Fruit fly (Drosophila melanogaster) whole organism, embryonic: Measurements from ENCODE around the gene CG9702.

ENCODE experiments used
- CG10431 ChIP-seq: fragments of 200-800 bp; sonication (Bioruptor generic); optimal IDR thresholded peaks from 3 replicates; lab custom pipeline; 2018; ENCODE audit warnings: missing biosample characterization, mild to moderate bottlenecking, missing genetic modification characterization
- CG10543 ChIP-seq: fragments of 200-800 bp; sonication (Bioruptor generic); optimal IDR thresholded peaks from 3 replicates; lab custom pipeline; 2017; ENCODE audit warnings: missing biosample characterization, mild to moderate bottlenecking, missing genetic modification characterization, moderate library complexity
- CG11723 ChIP-seq: fragments of 200-800 bp; sonication (Bioruptor generic); optimal IDR thresholded peaks from 2 replicates; lab custom pipeline; 2017; ENCODE audit warnings: missing biosample characterization, mild to moderate bottlenecking, missing genetic modification characterization
- CG14965 ChIP-seq: fragments of 200-800 bp; sonication (Bioruptor generic); optimal IDR thresholded peaks from 2 replicates; lab custom pipeline; 2016; ENCODE audit warnings: missing biosample characterization, missing genetic modification characterization, borderline replicate concordance
- CG15011 ChIP-seq: fragments of 200-800 bp; sonication (Bioruptor generic); optimal IDR thresholded peaks from 3 replicates; lab custom pipeline; 2018; ENCODE audit warnings: missing biosample characterization, mild to moderate bottlenecking, missing genetic modification characterization
- CG1529 ChIP-seq: fragments of 200-800 bp; sonication (Bioruptor generic); optimal IDR thresholded peaks from 3 replicates; lab custom pipeline; 2018; ENCODE audit warnings: missing biosample characterization, missing genetic modification characterization
- CG17361 ChIP-seq: fragments of 200-800 bp; sonication (Bioruptor generic); IDR thresholded peaks from 3 replicates; pipeline ENCODE4 v1.3.6; 2022; ENCODE audit warnings: missing biosample characterization, missing genetic modification characterization
- CG17385 ChIP-seq: fragments of 200-800 bp; sonication (Bioruptor generic); optimal IDR thresholded peaks from 3 replicates; lab custom pipeline; 2018; ENCODE audit warnings: missing biosample characterization, mild to moderate bottlenecking, missing genetic modification characterization
- CG17568 ChIP-seq: fragments of 200-800 bp; sonication (Bioruptor generic); optimal IDR thresholded peaks from 2 replicates; lab custom pipeline; 2018; ENCODE audit warnings: missing biosample characterization, mild to moderate bottlenecking, missing genetic modification characterization, moderate library complexity
- CG2120 ChIP-seq: fragments of 200-800 bp; sonication (Bioruptor generic); optimal IDR thresholded peaks from 3 replicates; lab custom pipeline; 2016; ENCODE audit warnings: missing biosample characterization, missing genetic modification characterization
- CG2202 ChIP-seq: fragments of 200-800 bp; sonication (Bioruptor generic); optimal IDR thresholded peaks from 2 replicates; lab custom pipeline; 2018; ENCODE audit warnings: missing biosample characterization, mild to moderate bottlenecking, missing genetic modification characterization
- CG2889 ChIP-seq: fragments of 200-800 bp; sonication (Bioruptor generic); IDR thresholded peaks from 3 replicates; pipeline ENCODE4 v1.3.6; 2022; ENCODE audit warnings: missing biosample characterization, missing genetic modification characterization
- CG33557 ChIP-seq: fragments of 200-800 bp; sonication (Bioruptor generic); optimal IDR thresholded peaks from 2 replicates; lab custom pipeline; 2019; ENCODE audit warnings: missing biosample characterization, mild to moderate bottlenecking, missing genetic modification characterization, moderate library complexity
- CG3407 ChIP-seq: fragments of 200-800 bp; sonication (Bioruptor generic); optimal IDR thresholded peaks from 2 replicates; lab custom pipeline; 2018; ENCODE audit warnings: missing biosample characterization, mild to moderate bottlenecking, missing genetic modification characterization
- CG6175 ChIP-seq: fragments of 200-800 bp; sonication (Bioruptor generic); IDR thresholded peaks from 3 replicates; pipeline ENCODE4 v1.3.6; 2022; ENCODE audit warnings: missing biosample characterization, missing genetic modification characterization
- CG6765 ChIP-seq: fragments of 200-800 bp; sonication (Bioruptor generic); optimal IDR thresholded peaks from 3 replicates; lab custom pipeline; 2017; ENCODE audit warnings: missing biosample characterization, mild to moderate bottlenecking, missing genetic modification characterization
- CG7556 ChIP-seq: fragments of 200-800 bp; sonication (Bioruptor generic); optimal IDR thresholded peaks from 2 replicates; lab custom pipeline; 2017; ENCODE audit warnings: missing biosample characterization, mild to moderate bottlenecking, missing genetic modification characterization
- CG7839 ChIP-seq: fragments of 200-800 bp; sonication (Bioruptor generic); optimal IDR thresholded peaks from 3 replicates; lab custom pipeline; 2018; ENCODE audit warnings: missing biosample characterization, mild to moderate bottlenecking, missing genetic modification characterization, moderate library complexity
- CG9609 ChIP-seq: fragments of 200-800 bp; sonication (Bioruptor generic); optimal IDR thresholded peaks from 3 replicates; lab custom pipeline; 2016; ENCODE audit warnings: missing biosample characterization, missing genetic modification characterization
- CkIIα-i1 ChIP-seq: fragments of 200-800 bp; sonication (Bioruptor generic); IDR thresholded peaks from 2 replicates; pipeline ENCODE4 v1.3.6; 2022; ENCODE audit warnings: missing biosample characterization, missing genetic modification characterization
- Deaf1 ChIP-seq: fragments of 200-800 bp; optimal IDR thresholded peaks from 3 replicates; lab custom pipeline; 2019; ENCODE audit warnings: missing biosample characterization, mild to moderate bottlenecking, missing genetic modification characterization, moderate library complexity
- Dll ChIP-seq: fragments of 200-800 bp; sonication (Bioruptor generic); IDR thresholded peaks from 4 replicates; pipeline ENCODE4 v1.3.6; 2022; ENCODE audit warnings: missing biosample characterization, missing genetic modification characterization; ENCODE audit not compliant: partially characterized antibody
- Dref ChIP-seq: fragments of 200-800 bp; sonication (Bioruptor generic); IDR thresholded peaks from 2 replicates; pipeline ENCODE4 v1.3.6; 2022; ENCODE audit warnings: missing biosample characterization, missing genetic modification characterization
- Fer2 ChIP-seq: fragments of 200-800 bp; sonication (Bioruptor generic); optimal IDR thresholded peaks from 2 replicates; lab custom pipeline; 2018; ENCODE audit warnings: missing biosample characterization, mild to moderate bottlenecking, missing genetic modification characterization, moderate library complexity
- Fer3 ChIP-seq: fragments of 200-800 bp; sonication (Bioruptor generic); optimal IDR thresholded peaks from 2 replicates; lab custom pipeline; 2018; ENCODE audit warnings: missing biosample characterization, mild to moderate bottlenecking, missing genetic modification characterization, moderate library complexity
- Lpt ChIP-seq: fragments of >200 bp; optimal IDR thresholded peaks from 2 replicates; lab custom pipeline; 2018; ENCODE audit warnings: missing biosample characterization, missing genetic modification characterization
- Mrtf ChIP-seq: fragments of 200-800 bp; sonication (Bioruptor generic); IDR thresholded peaks from 3 replicates; pipeline ENCODE4 v1.3.6; 2022; ENCODE audit warnings: missing biosample characterization, missing genetic modification characterization
- PHDP ChIP-seq: fragments of 200-800 bp; sonication (Bioruptor generic); optimal IDR thresholded peaks from 3 replicates; lab custom pipeline; 2018; ENCODE audit warnings: missing biosample characterization, mild to moderate bottlenecking, missing genetic modification characterization, moderate library complexity
- Ptx1 ChIP-seq: fragments of 200-800 bp; sonication (Bioruptor generic); IDR thresholded peaks from 2 replicates; pipeline ENCODE4 v1.3.6; 2022; ENCODE audit warnings: missing biosample characterization, missing genetic modification characterization
- Tbp ChIP-seq: fragments of >200 bp; optimal IDR thresholded peaks from 2 replicates; lab custom pipeline; 2018; ENCODE audit warnings: missing biosample characterization, missing genetic modification characterization
- ab ChIP-seq: fragments of 200-800 bp; sonication (Bioruptor generic); optimal IDR thresholded peaks from 2 replicates; lab custom pipeline; 2016; ENCODE audit warnings: missing biosample characterization, missing genetic modification characterization
- cas ChIP-seq: fragments of 200-800 bp; sonication (Bioruptor generic); IDR thresholded peaks from 2 replicates; pipeline ENCODE4 v1.3.6; 2022; ENCODE audit warnings: missing biosample characterization, missing genetic modification characterization
- cato ChIP-seq: fragments of 200-800 bp; sonication (Bioruptor generic); optimal IDR thresholded peaks from 2 replicates; lab custom pipeline; 2016; ENCODE audit warnings: missing biosample characterization, missing genetic modification characterization, borderline replicate concordance
- dm ChIP-seq: fragments of 200-800 bp; sonication (Bioruptor generic); optimal IDR thresholded peaks from 3 replicates; lab custom pipeline; 2016; ENCODE audit warnings: missing biosample characterization, missing genetic modification characterization
- ewg ChIP-seq: fragments of 200-800 bp; sonication (Bioruptor generic); optimal IDR thresholded peaks from 3 replicates; lab custom pipeline; 2017; ENCODE audit warnings: mild to moderate bottlenecking, missing biosample characterization, missing genetic modification reagents, missing genetic modification characterization
- fd96Cb ChIP-seq: fragments of 200-800 bp; sonication (Bioruptor generic); optimal IDR thresholded peaks from 2 replicates; lab custom pipeline; 2018; ENCODE audit warnings: missing biosample characterization, mild to moderate bottlenecking, missing genetic modification characterization, moderate library complexity
- gt ChIP-seq: fragments of 200-800 bp; sonication (Bioruptor generic); IDR thresholded peaks from 2 replicates; pipeline ENCODE4 v1.3.6; 2022; ENCODE audit warnings: missing biosample characterization, missing genetic modification characterization
- ind ChIP-seq: fragments of 200-800 bp; sonication (Bioruptor generic); optimal IDR thresholded peaks from 3 replicates; lab custom pipeline; 2016; ENCODE audit warnings: missing biosample characterization, missing genetic modification characterization
- jing ChIP-seq: fragments of 200-800 bp; sonication (Bioruptor generic); optimal IDR thresholded peaks from 2 replicates; lab custom pipeline; 2018; ENCODE audit warnings: missing biosample characterization, mild to moderate bottlenecking, missing genetic modification characterization
- klu ChIP-seq: fragments of 200-800 bp; sonication (Bioruptor generic); IDR thresholded peaks from 2 replicates; pipeline ENCODE4 v1.3.6; 2022; ENCODE audit warnings: missing biosample characterization, missing genetic modification characterization
- lilli ChIP-seq: fragments of 200-800 bp; sonication (Bioruptor generic); optimal IDR thresholded peaks from 3 replicates; lab custom pipeline; 2016; ENCODE audit warnings: missing biosample characterization, missing genetic modification characterization
- maf-S ChIP-seq: fragments of 200-800 bp; sonication (Bioruptor generic); optimal IDR thresholded peaks from 2 replicates; lab custom pipeline; 2016; ENCODE audit warnings: missing biosample characterization, missing genetic modification characterization
- pho ChIP-seq: fragments of 200-800 bp; sonication (Bioruptor generic); optimal IDR thresholded peaks from 2 replicates; lab custom pipeline; 2016; ENCODE audit warnings: missing biosample characterization, missing genetic modification characterization
- phol ChIP-seq: fragments of 200-800 bp; sonication (Bioruptor generic); optimal IDR thresholded peaks from 3 replicates; lab custom pipeline; 2018; ENCODE audit warnings: missing biosample characterization, mild to moderate bottlenecking, missing genetic modification characterization, moderate library complexity
- pzg ChIP-seq: fragments of 200-800 bp; sonication (Bioruptor generic); optimal IDR thresholded peaks from 3 replicates; lab custom pipeline; 2018; ENCODE audit warnings: missing biosample characterization, mild to moderate bottlenecking, missing genetic modification characterization, moderate library complexity
- scrt ChIP-seq: fragments of 200-800 bp; sonication (Bioruptor generic); optimal IDR thresholded peaks from 2 replicates; lab custom pipeline; 2018; ENCODE audit warnings: missing biosample characterization, mild to moderate bottlenecking, missing genetic modification characterization, moderate library complexity
- sim ChIP-seq: fragments of 200-800 bp; sonication (Bioruptor generic); IDR thresholded peaks from 2 replicates; pipeline ENCODE4 v1.3.6; 2022; ENCODE audit warnings: missing biosample characterization, missing genetic modification characterization
- slou ChIP-seq: fragments of 200-800 bp; sonication (Bioruptor generic); optimal IDR thresholded peaks from 3 replicates; lab custom pipeline; 2016; ENCODE audit warnings: missing biosample characterization, missing genetic modification characterization
- tin ChIP-seq: fragments of 200-800 bp; sonication (Bioruptor generic); optimal IDR thresholded peaks from 3 replicates; lab custom pipeline; 2016; ENCODE audit warnings: missing biosample characterization, missing genetic modification characterization
- usp ChIP-seq: fragments of >200 bp; optimal IDR thresholded peaks from 2 replicates; lab custom pipeline; 2017; ENCODE audit warnings: missing biosample characterization, missing genetic modification characterization
- wek ChIP-seq: fragments of 200-800 bp; sonication (Bioruptor generic); optimal IDR thresholded peaks from 3 replicates; lab custom pipeline; 2018; ENCODE audit warnings: missing biosample characterization, mild to moderate bottlenecking, missing genetic modification characterization, moderate library complexity

Gene CG9702

DNA sequence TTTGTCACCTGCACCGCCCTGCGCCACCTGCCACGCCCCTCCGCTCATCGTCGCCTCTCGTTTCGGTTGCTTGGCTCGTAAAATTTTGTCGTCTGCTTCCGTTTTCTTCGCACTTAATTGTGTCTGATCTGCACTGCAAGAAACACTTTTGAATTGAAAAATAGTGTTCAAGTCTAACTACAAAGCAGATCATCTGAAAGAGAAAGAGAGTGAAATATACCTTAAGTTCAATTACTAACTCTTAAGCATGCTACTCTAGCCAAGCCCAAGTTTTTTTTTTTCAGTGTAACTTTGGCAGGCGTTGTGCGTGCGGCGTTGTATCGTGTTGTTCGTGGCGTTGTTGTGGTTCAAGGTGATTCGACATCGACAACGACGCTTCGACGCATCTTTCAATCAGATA, 39.0 kb upstream of the CG9702 start (continued):
- peak; percentile 90 for TF ChIP-seq CG2889 (GFP tag; lab: Robert Waterston, UW)
- TF ChIP-seq CG15011 (GFP tag; lab: Kevin White, UChicago): peak; percentile 87
- peak; percentile 93 for TF ChIP-seq pho (GFP tag; lab: Kevin White, UChicago)
- peak; percentile 79 for TF ChIP-seq jing
- TF ChIP-seq CG17361 (GFP tag; lab: Robert Waterston, UW): peak; percentile 84
- peak; percentile 41 for TF ChIP-seq CG33557 (GFP tag; lab: Kevin White, UChicago)
- TF ChIP-seq klu (GFP tag; lab: Robert Waterston, UW): peak; percentile 86
- TF ChIP-seq slou (GFP tag; lab: Kevin White, UChicago): peak; percentile 85
- peak; percentile 95 for TF ChIP-seq Fer3 (tag; lab: Kevin White, UChicago)
- peak; percentile 92 for TF ChIP-seq CG9609
- no peak for TF ChIP-seq Lpt (GFP tag; lab: Kevin White, UChicago)
- TF ChIP-seq CG3407 (GFP tag; lab: Kevin White, UChicago): peak; percentile 83
- TF ChIP-seq wek (GFP tag; lab: Kevin White, UChicago): peak; percentile 77
- TF ChIP-seq CG1529 (GFP tag; lab: Kevin White, UChicago): peak; percentile 82
- TF ChIP-seq pzg (GFP tag; lab: Kevin White, UChicago): peak; percentile 16
- TF ChIP-seq ind (GFP tag; lab: Kevin White, UChicago): peak; percentile 97
- TF ChIP-seq CG6175 (GFP tag; lab: Robert Waterston, UW): peak; percentile 86
- TF ChIP-seq cas (GFP tag; lab: Robert Waterston, UW): peak; percentile 83
- TF ChIP-seq CG7556 (GFP tag; lab: Kevin White, UChicago): peak; percentile 92
- TF ChIP-seq gt: peak; percentile 81
- peak; percentile 60; the same call in 1 of the 2 replicates for TF ChIP-seq CkIIα-i1 (GFP tag; lab: Robert Waterston, UW)
- TF ChIP-seq scrt (GFP tag; lab: Kevin White, UChicago): peak; percentile 87
- peak; percentile 78 for TF ChIP-seq Deaf1
- no peak for TF ChIP-seq Tbp (GFP tag; lab: Kevin White, UChicago)
- peak; percentile 93 for TF ChIP-seq Fer2 (tag; lab: Kevin White, UChicago)
- TF ChIP-seq usp (GFP tag; lab: Kevin White, UChicago): no peak
- peak; percentile 79 for TF ChIP-seq cato (GFP tag; lab: Kevin White, UChicago)
- TF ChIP-seq tin: peak; percentile 94
- peak; percentile 86 for TF ChIP-seq CG17385 (GFP tag; lab: Kevin White, UChicago)
- TF ChIP-seq fd96Cb (tag; lab: Kevin White, UChicago): peak; percentile 91
- TF ChIP-seq ab (GFP tag; lab: Kevin White, UChicago): peak; percentile 79
- peak; percentile 89 for TF ChIP-seq phol (tag; lab: Kevin White, UChicago)
- peak; percentile 94 for TF ChIP-seq lilli (GFP tag; lab: Kevin White, UChicago)
- peak; percentile 80 for TF ChIP-seq ewg (GFP tag; lab: Kevin White, UChicago)
- TF ChIP-seq Ptx1 (GFP tag; lab: Robert Waterston, UW): peak; percentile 94
- TF ChIP-seq CG10543 (GFP tag; lab: Kevin White, UChicago): peak; percentile 94
- TF ChIP-seq CG11723 (GFP tag; lab: Kevin White, UChicago): peak; percentile 78
- TF ChIP-seq CG2120 (GFP tag; lab: Kevin White, UChicago): peak; percentile 95
- TF ChIP-seq sim (GFP tag; lab: Robert Waterston, UW): peak; percentile 88
- TF ChIP-seq PHDP (tag; lab: Kevin White, UChicago): peak; percentile 93
- peak; percentile 62 for TF ChIP-seq CG2202 (tag; lab: Kevin White, UChicago)
- TF ChIP-seq CG7839: peak; percentile 95
- TF ChIP-seq CG10431 (GFP tag; lab: Kevin White, UChicago): peak; percentile 55
- TF ChIP-seq maf-S (GFP tag; lab: Kevin White, UChicago): peak; percentile 93
- TF ChIP-seq dm (GFP tag; lab: Kevin White, UChicago): peak; percentile 82
- TF ChIP-seq CG14965: peak; percentile 79
- peak; percentile 91 for TF ChIP-seq Mrtf (GFP tag; lab: Robert Waterston, UW)
- 0 out of 2 replicates have a peak, but pooled peaks have one; percentile 2 for TF ChIP-seq Dref (GFP tag; lab: Robert Waterston, UW)
- peak; percentile 87 for TF ChIP-seq CG6765 (GFP tag; lab: Kevin White, UChicago)
- no peak for TF ChIP-seq Dll (GFP tag; lab: Robert Waterston, UW)
- TF ChIP-seq CG17568 (GFP tag; lab: Kevin White, UChicago): peak; percentile 84
